Worm (Caenorhabditis elegans) whole organism, late embryonic: ENCODE data around the gene bec-1.

Experiments
- C38D4.7 ChIP-seq: fragments of 200-800 bp; sonication (Bioruptor generic); optimal IDR thresholded peaks from 2 replicates; lab custom pipeline; 2018; ENCODE audit warnings: mild to moderate bottlenecking, missing genetic modification characterization, moderate library complexity, missing compliant biosample characterization
- K02D7.2 ChIP-seq: sonication (generic microtip); optimal IDR thresholded peaks from 2 replicates; lab custom pipeline; 2017; ENCODE audit warnings: mild to moderate bottlenecking, missing genetic modification characterization, missing compliant biosample characterization
- T23F11.4 ChIP-seq: fragments of 200-800 bp; sonication (Bioruptor generic); optimal IDR thresholded peaks from 2 replicates; lab custom pipeline; 2018; ENCODE audit warnings: mild to moderate bottlenecking, missing genetic modification characterization, missing compliant biosample characterization
- Y22D7AL.16 ChIP-seq: sonication (generic microtip); optimal IDR thresholded peaks from 2 replicates; lab custom pipeline; 2016; ENCODE audit warnings: missing genetic modification characterization, missing compliant biosample characterization
- ahr-1 ChIP-seq: sonication (generic microtip); optimal IDR thresholded peaks from 2 replicates; lab custom pipeline; 2016; ENCODE audit warnings: missing genetic modification characterization, missing compliant biosample characterization
- ceh-14 ChIP-seq: sonication (generic microtip); optimal IDR thresholded peaks from 2 replicates; lab custom pipeline; 2016; ENCODE audit warnings: missing genotype, missing genetic modification characterization, missing compliant biosample characterization
- ceh-18 ChIP-seq: sonication (generic microtip); optimal IDR thresholded peaks from 2 replicates; lab custom pipeline; 2016; ENCODE audit warnings: missing genetic modification characterization, missing compliant biosample characterization
- ceh-2 ChIP-seq: sonication (generic microtip); optimal IDR thresholded peaks from 2 replicates; lab custom pipeline; 2016; ENCODE audit warnings: missing genotype, missing genetic modification characterization, missing compliant biosample characterization
- ceh-30 ChIP-seq: fragments of 150-350 bp; optimal IDR thresholded peaks from 2 replicates; lab custom pipeline; 2014; ENCODE audit warnings: missing biosample characterization, missing genetic modification characterization
- ceh-31 ChIP-seq: sonication (generic microtip); optimal IDR thresholded peaks from 2 replicates; lab custom pipeline; 2016; ENCODE audit warnings: missing genetic modification characterization, missing compliant biosample characterization
- ceh-34 ChIP-seq: sonication (generic microtip); optimal IDR thresholded peaks from 2 replicates; lab custom pipeline; 2016; ENCODE audit warnings: mild to moderate bottlenecking, missing genetic modification characterization, missing compliant biosample characterization
- ceh-48 ChIP-seq: sonication (generic microtip); optimal IDR thresholded peaks from 2 replicates; lab custom pipeline; 2016; ENCODE audit warnings: missing genetic modification characterization, inconsistent platforms, missing compliant biosample characterization
- ceh-9 ChIP-seq: sonication (generic microtip); optimal IDR thresholded peaks from 2 replicates; lab custom pipeline; 2016; ENCODE audit warnings: mild to moderate bottlenecking, missing genetic modification characterization, inconsistent platforms, missing compliant biosample characterization
- che-1 ChIP-seq: sonication (generic microtip); optimal IDR thresholded peaks from 2 replicates; lab custom pipeline; 2016; ENCODE audit warnings: mild to moderate bottlenecking, missing genetic modification characterization, missing compliant biosample characterization
- dve-1 ChIP-seq: sonication (generic microtip); optimal IDR thresholded peaks from 2 replicates; lab custom pipeline; 2017; ENCODE audit warnings: antibody characterized with exemption, mild to moderate bottlenecking, missing genetic modification characterization, missing compliant biosample characterization
- elt-4 ChIP-seq: sonication (generic microtip); optimal IDR thresholded peaks from 2 replicates; lab custom pipeline; 2016; ENCODE audit warnings: missing genetic modification characterization, missing compliant biosample characterization
- fax-1 ChIP-seq: sonication (generic microtip); optimal IDR thresholded peaks from 2 replicates; lab custom pipeline; 2016; ENCODE audit warnings: missing genotype, missing genetic modification characterization, missing compliant biosample characterization
- hlh-6 ChIP-seq: sonication (generic microtip); optimal IDR thresholded peaks from 2 replicates; lab custom pipeline; 2016; ENCODE audit warnings: missing genotype, missing genetic modification characterization, missing compliant biosample characterization
- hlh-8 ChIP-seq: sonication (generic microtip); optimal IDR thresholded peaks from 2 replicates; lab custom pipeline; 2016; ENCODE audit warnings: missing genotype, missing genetic modification characterization, missing compliant biosample characterization
- lim-6 ChIP-seq: sonication (generic microtip); optimal IDR thresholded peaks from 2 replicates; lab custom pipeline; 2016; ENCODE audit warnings: missing genetic modification characterization, missing compliant biosample characterization
- lin-11 ChIP-seq: fragments of 200-800 bp; sonication (Bioruptor generic); optimal IDR thresholded peaks from 2 replicates; lab custom pipeline; 2018; ENCODE audit warnings: mild to moderate bottlenecking, missing genetic modification characterization, missing compliant biosample characterization
- madf-2 ChIP-seq: sonication (generic microtip); optimal IDR thresholded peaks from 2 replicates; lab custom pipeline; 2017; ENCODE audit warnings: missing genetic modification characterization, missing compliant biosample characterization
- nfya-1 ChIP-seq: sonication (generic microtip); optimal IDR thresholded peaks from 2 replicates; lab custom pipeline; 2017; ENCODE audit warnings: missing genetic modification characterization, mild to moderate bottlenecking, missing compliant biosample characterization, antibody characterized with exemption, moderate library complexity
- nhr-11 ChIP-seq: fragments of 150-350 bp; optimal IDR thresholded peaks from 2 replicates; lab custom pipeline; 2014; ENCODE audit warnings: missing biosample characterization, missing genetic modification characterization
- nhr-232 ChIP-seq: sonication (generic microtip); optimal IDR thresholded peaks from 2 replicates; lab custom pipeline; 2016; ENCODE audit warnings: missing genetic modification characterization, missing compliant biosample characterization
- odd-2 ChIP-seq: sonication (generic microtip); optimal IDR thresholded peaks from 2 replicates; lab custom pipeline; 2017; ENCODE audit warnings: antibody characterized with exemption, mild to moderate bottlenecking, missing genetic modification characterization, missing compliant biosample characterization
- pat-9 ChIP-seq: fragments of 200-800 bp; sonication (Bioruptor generic); optimal IDR thresholded peaks from 2 replicates; lab custom pipeline; 2018; ENCODE audit warnings: mild to moderate bottlenecking, missing genetic modification characterization, moderate library complexity, missing compliant biosample characterization
- pax-1 ChIP-seq: fragments of 150-350 bp; optimal IDR thresholded peaks from 2 replicates; lab custom pipeline; 2014; ENCODE audit warnings: missing biosample characterization, missing genetic modification characterization
- pha-2 ChIP-seq: sonication (generic microtip); optimal IDR thresholded peaks from 2 replicates; lab custom pipeline; 2017; ENCODE audit warnings: mild to moderate bottlenecking, missing genetic modification characterization, missing compliant biosample characterization
- pqm-1 ChIP-seq: sonication (generic microtip); optimal IDR thresholded peaks from 2 replicates; lab custom pipeline; 2016; ENCODE audit warnings: missing genetic modification characterization, missing compliant biosample characterization
- sox-4 ChIP-seq: sonication (generic microtip); optimal IDR thresholded peaks from 2 replicates; lab custom pipeline; 2017; ENCODE audit warnings: mild to moderate bottlenecking, missing genetic modification characterization, inconsistent platforms, missing compliant biosample characterization
- syd-9 ChIP-seq: sonication (generic microtip); optimal IDR thresholded peaks from 2 replicates; lab custom pipeline; 2016; ENCODE audit warnings: mild to moderate bottlenecking, missing genetic modification characterization, moderate library complexity, missing compliant biosample characterization
- unc-86 ChIP-seq: sonication (generic microtip); optimal IDR thresholded peaks from 2 replicates; lab custom pipeline; 2016; ENCODE audit warnings: missing genetic modification characterization, missing compliant biosample characterization

Gene bec-1

ce11 chrIV:5650761-5651332 is 13.4 kb downstream of the bec-1 start:
- no peak for TF ChIP-seq pat-9 (tag; lab: Kevin White, UChicago)
- no peak for TF ChIP-seq lim-6 (tag; lab: Kevin White, UChicago)
- no peak for TF ChIP-seq dve-1
- no peak for TF ChIP-seq ceh-34 (tag; lab: Kevin White, UChicago)
- TF ChIP-seq odd-2 (tag; lab: Kevin White, UChicago) = no peak
- no peak for TF ChIP-seq nhr-232 (tag; lab: Kevin White, UChicago)
- TF ChIP-seq K02D7.2 (tag; lab: Kevin White, UChicago) = no peak
- TF ChIP-seq fax-1 (tag; lab: Kevin White, UChicago) = no peak
- TF ChIP-seq ceh-31 (tag; lab: Kevin White, UChicago) = no peak
- TF ChIP-seq che-1 (tag; lab: Kevin White, UChicago) = no peak
- TF ChIP-seq nhr-11 (tag; lab: Kevin White, UChicago) = no peak
- TF ChIP-seq ahr-1 (tag; lab: Kevin White, UChicago) = no peak
- no peak for TF ChIP-seq ceh-2 (tag; lab: Kevin White, UChicago)
- TF ChIP-seq madf-2 (tag; lab: Kevin White, UChicago) = no peak
- no peak for TF ChIP-seq nfya-1
- TF ChIP-seq ceh-48 (tag; lab: Kevin White, UChicago) = no peak
- no peak for TF ChIP-seq ceh-18 (tag; lab: Kevin White, UChicago)
- no peak for TF ChIP-seq hlh-8 (tag; lab: Kevin White, UChicago)

DNA sequence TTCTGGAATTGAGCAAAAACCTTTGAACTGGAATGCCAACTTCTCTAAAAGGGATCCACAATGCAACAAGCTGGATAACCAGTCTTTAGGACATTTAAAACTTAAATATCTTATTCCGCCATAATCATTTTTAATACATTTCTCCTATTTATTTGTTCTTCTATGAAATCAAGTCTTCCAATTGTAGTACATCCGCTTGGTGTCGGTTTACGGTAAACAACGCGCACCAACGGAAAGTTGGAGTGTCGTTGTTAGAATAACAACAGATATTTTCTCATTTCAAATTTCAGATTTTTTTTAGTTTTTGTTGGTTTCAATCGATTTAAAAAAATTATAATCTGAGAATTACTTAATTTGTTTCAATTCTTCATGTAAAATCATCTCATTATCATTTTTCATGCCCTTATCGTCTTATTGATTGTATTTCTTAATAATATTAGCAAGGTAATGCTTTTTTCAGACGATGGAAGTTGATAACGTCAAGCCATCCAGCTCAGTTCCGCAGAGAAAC is 15.1 kb downstream of the bec-1 start, which contains the start of gene csn-5:
TSS of gene csn-5 (plus strand) at position 461 of the 511 bp plus-strand sequence.
- TF ChIP-seq nhr-232 (tag; lab: Kevin White, UChicago) (no peak), lin-11 (tag; lab: Kevin White, UChicago) (no peak), C38D4.7 (GFP tag; lab: Kevin White, UChicago) (no peak), elt-4 (tag; lab: Kevin White, UChicago) (no peak), unc-86 (tag; lab: Kevin White, UChicago) (no peak), nfya-1 (no peak), pqm-1 (tag; lab: Kevin White, UChicago) (no peak)

DNA sequence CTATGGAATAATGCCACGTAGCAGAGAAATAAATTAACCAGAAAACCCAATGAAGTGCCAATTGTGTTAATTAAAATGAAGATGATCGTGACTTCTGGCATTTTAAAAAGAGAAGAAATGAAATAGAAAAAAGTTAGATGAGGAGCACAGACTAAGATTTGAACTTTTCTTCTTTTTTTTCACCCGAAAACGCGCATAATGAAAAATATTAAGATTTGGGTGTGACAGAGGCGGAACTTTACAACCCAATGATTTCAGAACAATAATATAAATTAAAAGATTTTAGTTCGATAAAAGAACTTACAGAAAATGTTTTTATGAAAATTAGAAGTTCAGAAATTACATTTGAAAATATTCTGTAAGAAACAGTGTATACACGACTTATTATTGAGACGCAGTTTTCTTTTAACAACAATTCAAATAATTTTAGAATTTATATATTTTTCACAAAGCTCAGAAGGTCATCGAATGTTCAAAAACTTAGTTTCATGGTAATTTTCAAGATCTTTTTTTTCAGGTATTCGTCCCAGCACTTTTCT is 18.6 kb downstream of the bec-1 start, which contains the start of the genes srd-8 and B0547.2:
TSS of gene srd-8 (minus strand) at position 101 of the 539 bp plus-strand sequence.
TSS of gene B0547.2 (plus strand) at position 489 of the 539 bp plus-strand sequence.
- TF ChIP-seq ceh-2 (tag; lab: Kevin White, UChicago) (no peak), ahr-1 (tag; lab: Kevin White, UChicago) (no peak)

DNA sequence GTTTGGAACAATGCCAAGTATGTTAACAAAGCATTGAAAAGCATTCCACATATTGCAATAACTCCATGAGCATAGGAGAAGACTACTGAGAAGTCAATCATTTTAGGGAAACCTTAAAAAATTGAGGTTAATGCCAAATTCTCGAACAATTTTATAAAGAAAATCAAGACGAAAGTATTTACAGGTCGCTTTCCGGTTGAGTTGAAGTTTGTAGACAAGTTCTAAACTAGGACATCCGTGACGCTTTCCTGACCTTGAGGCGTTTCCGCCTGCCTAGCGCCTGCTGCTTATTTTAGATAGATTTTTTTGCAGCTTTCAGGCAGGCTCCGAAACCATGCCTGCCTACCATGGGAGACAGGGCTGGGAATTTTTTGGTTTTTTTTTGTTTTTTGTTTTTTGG is 28.7 kb downstream of the bec-1 start, which contains the start of gene srd-13:
TSS of gene srd-13 (minus strand) at position 101 of the 400 bp plus-strand sequence.
- TF ChIP-seq nhr-11 (tag; lab: Kevin White, UChicago) (no peak), odd-2 (tag; lab: Kevin White, UChicago) (no peak), elt-4 (tag; lab: Kevin White, UChicago) (no peak), pha-2 (no peak), hlh-6 (tag; lab: Kevin White, UChicago) (no peak), pat-9 (tag; lab: Kevin White, UChicago) (no peak), Y22D7AL.16 (tag; lab: Kevin White, UChicago) (no peak), T23F11.4 (GFP tag; lab: Kevin White, UChicago) (no peak)
- TF ChIP-seq, all 69 proteins: peak for 0

- TF ChIP-seq dve-1 = no peak
- no peak for TF ChIP-seq C38D4.7 (GFP tag; lab: Kevin White, UChicago)
- no peak for TF ChIP-seq ceh-14
- TF ChIP-seq fax-1 (tag; lab: Kevin White, UChicago) = no peak
- no peak for TF ChIP-seq ceh-2 (tag; lab: Kevin White, UChicago)
- no peak for TF ChIP-seq ceh-30 (tag; lab: Kevin White, UChicago)
- no peak for TF ChIP-seq pax-1 (tag; lab: Kevin White, UChicago)
- TF ChIP-seq ceh-9 (tag; lab: Kevin White, UChicago) = no peak
- no peak for TF ChIP-seq sox-4 (tag; lab: Kevin White, UChicago)
- no peak for TF ChIP-seq syd-9 (tag; lab: Kevin White, UChicago)
Observed at ce11 chrIV:5632536-5632935, 31.7 kb downstream of the bec-1 start.
